Worm (Caenorhabditis elegans): Measurements from ENCODE around the gene F21D5.7.

ce11 chrIV:8757729-8758128, 14.2 kb upstream of the F21D5.7 start:
- TF ChIP-seq hmg-4 (GFP tag; optimal IDR thresholded peaks at IDR 0.05) (no peak), tbx-11 (GFP tag; IDR thresholded peaks at IDR 0.05) (no peak), scrt-1 (GFP tag; IDR thresholded peaks at IDR 0.05) (no peak), tbx-37 (GFP tag; conservative IDR thresholded peaks at IDR 0.05) (no peak), ets-7 (tag; optimal IDR thresholded peaks at IDR 0.05) (no peak), ama-1 (optimal IDR thresholded peaks at IDR 0.05) (no peak), F13C5.2 (tag; optimal IDR thresholded peaks at IDR 0.05) (no peak), aly-1 (tag; optimal IDR thresholded peaks at IDR 0.05) (no peak), tra-4 (tag; optimal IDR thresholded peaks at IDR 0.05) (no peak)

Data from whole organism, early embryonic.